Fruit fly (Drosophila melanogaster): ENCODE data around the gene CG18493.
A peak's percentile ranks its signal among the peaks of the same experiment; 100 is the strongest.

The CG18493 gene

DNA sequence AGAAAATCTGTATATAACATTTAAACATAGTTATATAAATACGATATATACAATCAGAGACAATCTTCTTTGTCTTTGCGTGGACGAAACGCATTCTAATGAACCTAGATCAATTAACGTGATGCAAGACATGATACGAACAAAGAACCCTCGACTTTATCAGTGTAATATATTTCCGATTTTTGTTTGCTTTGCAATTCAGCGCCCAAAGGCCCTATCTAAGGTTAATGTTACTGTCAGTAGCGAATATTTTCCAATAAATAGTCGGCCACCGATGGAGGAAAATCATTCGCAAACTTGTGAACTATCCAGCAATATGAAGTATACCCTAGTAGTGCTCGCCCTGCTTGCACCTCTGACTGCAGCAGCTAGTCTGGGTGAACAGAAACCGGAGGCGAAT lies 3.0 kb downstream of the CG18493 start, which contains the start of gene CG3739 (continued):
- TF ChIP-seq CG9876 (GFP tag; optimal IDR thresholded peaks at IDR 0.05): no peak
- no peak for TF ChIP-seq ap (GFP tag; IDR thresholded peaks at IDR 0.05)

DNA sequence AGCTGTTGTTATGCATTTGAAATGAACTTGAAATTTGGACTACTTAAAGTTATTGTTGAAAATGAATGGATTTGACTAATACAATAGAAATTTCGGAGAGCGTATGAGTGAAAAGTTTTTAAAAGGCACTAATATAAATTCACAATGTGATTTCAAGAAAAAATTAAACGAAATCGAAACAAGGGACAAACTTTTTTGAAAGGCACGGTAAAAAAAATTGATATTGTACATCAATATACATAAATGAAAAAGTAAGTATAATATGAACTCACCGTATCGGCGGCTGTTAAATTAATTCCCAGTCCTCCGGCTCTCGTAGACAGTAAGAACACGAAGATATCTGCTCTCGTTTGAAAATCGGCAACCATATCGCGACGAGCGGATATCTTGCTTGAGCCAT lies 8.4 kb downstream of the CG18493 start, which contains the start of gene CG31244:
TSS of gene CG31244 (minus strand) at position 101 of the 400 bp plus-strand sequence.
- TF ChIP-seq Fer3 (tag; optimal IDR thresholded peaks at IDR 0.05) (no peak), Ets97D (GFP tag; optimal IDR thresholded peaks at IDR 0.05) (no peak), CG9727 (GFP tag; optimal IDR thresholded peaks at IDR 0.05) (no peak)

DNA sequence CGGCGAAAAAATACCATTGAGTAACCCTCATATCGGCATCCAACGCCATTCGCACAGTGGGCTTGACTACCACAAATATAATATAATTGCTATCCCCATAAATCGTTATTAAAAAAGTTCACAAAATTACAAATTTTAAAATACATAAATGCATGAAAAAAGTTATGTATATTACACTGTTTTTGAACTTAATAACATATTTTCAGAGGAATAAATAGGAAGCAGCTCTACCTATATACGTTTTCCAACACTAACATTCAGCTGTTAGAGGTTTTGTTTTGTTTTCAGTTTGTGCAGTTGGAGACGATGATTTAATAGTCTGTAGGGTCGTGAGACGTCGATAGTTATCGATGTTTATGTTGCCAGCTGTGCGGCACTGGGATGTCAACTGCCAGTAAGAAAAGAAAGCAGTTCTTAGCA lies 13.0 kb downstream of the CG18493 start, which contains the start of the genes Ino80 and Aptx:
TSS of gene Ino80 (minus strand) at position 58 of the 420 bp plus-strand sequence.
TSS of gene Aptx (plus strand) at position 360 of the 420 bp plus-strand sequence.
- peak; percentile 81 for TF ChIP-seq disco-r (GFP tag; optimal IDR thresholded peaks at IDR 0.05)
- peak; percentile 92 for TF ChIP-seq Oli (tag; optimal IDR thresholded peaks at IDR 0.05)
- no peak for TF ChIP-seq cg (GFP tag; optimal IDR thresholded peaks at IDR 0.05)
- peak; percentile 93 for TF ChIP-seq ttk (GFP tag; IDR thresholded peaks at IDR 0.05)
- peak; percentile 38 for TF ChIP-seq CG31365 (tag; optimal IDR thresholded peaks at IDR 0.05)
- TF ChIP-seq pzg (GFP tag; optimal IDR thresholded peaks at IDR 0.05): peak; percentile 77
- TF ChIP-seq lilli (GFP tag; optimal IDR thresholded peaks at IDR 0.05): peak; percentile 97
- TF ChIP-seq CG8765 (GFP tag; IDR thresholded peaks at IDR 0.05): peak; percentile 88
- TF ChIP-seq CG4328 (GFP tag; optimal IDR thresholded peaks at IDR 0.05): peak; percentile 84
- peak; percentile 93 for TF ChIP-seq grau (tag; optimal IDR thresholded peaks at IDR 0.05)
- peak; percentile 41 for TF ChIP-seq CG8359 (GFP tag; optimal IDR thresholded peaks at IDR 0.05; ENCODE audit: borderline replicate concordance)
- peak; percentile 77 for TF ChIP-seq ab (GFP tag; optimal IDR thresholded peaks at IDR 0.05)
- peak; percentile 70 for TF ChIP-seq CG17802 (tag; optimal IDR thresholded peaks at IDR 0.05)
- TF ChIP-seq ken (GFP tag; IDR thresholded peaks at IDR 0.05): peak; percentile 93
- TF ChIP-seq bab2 (GFP tag; optimal IDR thresholded peaks at IDR 0.05): peak; percentile 95
- TF ChIP-seq Mrtf (GFP tag; IDR thresholded peaks at IDR 0.05): peak; percentile 90
- TF ChIP-seq CG18262 (tag; optimal IDR thresholded peaks at IDR 0.05): peak; percentile 93
- TF ChIP-seq gt (GFP tag; IDR thresholded peaks at IDR 0.05): peak; percentile 87
- peak; percentile 92 for TF ChIP-seq CG4854 (GFP tag; optimal IDR thresholded peaks at IDR 0.05)
- no peak for TF ChIP-seq Hr39 (optimal IDR thresholded peaks at IDR 0.05)
- TF ChIP-seq CG30403 (GFP tag; optimal IDR thresholded peaks at IDR 0.05): peak; percentile 98
- peak; percentile 82 for TF ChIP-seq NK7.1 (GFP tag; optimal IDR thresholded peaks at IDR 0.05)
- TF ChIP-seq Usf (GFP tag; optimal IDR thresholded peaks at IDR 0.05): peak; percentile 92
- TF ChIP-seq Eip74EF (GFP tag; optimal IDR thresholded peaks at IDR 0.05): no peak
- TF ChIP-seq aop (GFP tag; IDR thresholded peaks at IDR 0.05): no peak
- TF ChIP-seq CG31441 (GFP tag; IDR thresholded peaks at IDR 0.05): no peak; the same call in 1 of the 2 replicates
- peak; percentile 98 for TF ChIP-seq sens (GFP tag)
- peak; percentile 97 for TF ChIP-seq gem (tag; optimal IDR thresholded peaks at IDR 0.05)
- TF ChIP-seq CG10979 (tag; optimal IDR thresholded peaks at IDR 0.05): peak; percentile 92
- TF ChIP-seq vnd (GFP tag; IDR thresholded peaks at IDR 0.05; ENCODE audit: partially characterized antibody): peak; percentile 93
- peak; percentile 92 for TF ChIP-seq CG2889 (GFP tag; IDR thresholded peaks at IDR 0.05)
- peak; percentile 85 for TF ChIP-seq CG11560 (tag; IDR thresholded peaks at IDR 0.05)
- TF ChIP-seq CG2202 (tag; optimal IDR thresholded peaks at IDR 0.05): peak; percentile 86
- TF ChIP-seq CG12659 (GFP tag; optimal IDR thresholded peaks at IDR 0.05): peak; percentile 95
- no peak for TF ChIP-seq br (optimal IDR thresholded peaks at IDR 0.05)
- peak; percentile 96 for TF ChIP-seq CG42726 (GFP tag; IDR thresholded peaks at IDR 0.05; ENCODE audit: partially characterized antibody)
- peak; percentile 67 for TF ChIP-seq CG12071 (GFP tag; optimal IDR thresholded peaks at IDR 0.05)
- no peak for TF ChIP-seq scrt (GFP tag; optimal IDR thresholded peaks at IDR 0.05)
- TF ChIP-seq CG14441 (GFP tag; IDR thresholded peaks at IDR 0.05): peak; percentile 95
- TF ChIP-seq vvl (GFP tag; IDR thresholded peaks at IDR 0.05): peak; percentile 97
- TF ChIP-seq Ravus (GFP tag; IDR thresholded peaks at IDR 0.05): peak; percentile 84
- peak; percentile 94 for TF ChIP-seq CG11504 (tag; optimal IDR thresholded peaks at IDR 0.05)
- peak; percentile 64 for TF ChIP-seq pb (GFP tag; optimal IDR thresholded peaks at IDR 0.05)
